Fruit fly (Drosophila melanogaster) S2 (cell line): ENCODE results near the gene vers.

Source experiments
- CG8478 ChIP-seq: fragments of >200 bp; optimal IDR thresholded peaks from 2 replicates; lab custom pipeline; 2018
- CTCF ChIP-seq, 2 experiments: fragments of >200 bp; optimal IDR thresholded peaks; 2 replicates each; lab custom pipeline; 2018

- no peak for TF ChIP-seq CTCF (optimal IDR thresholded peaks at IDR 0.05; lab: Kevin White, UChicago)
- TF ChIP-seq CG8478 (lab: Kevin White, UChicago): no peak
Observed at dm6 chr3L:12163082-12163481, 47.2 kb downstream of the vers start.
